Fruit fly (Drosophila melanogaster) whole organism, embryonic: ENCODE results near the gene aru.

ENCODE experiments used
- Atf6 ChIP-seq: fragments of 200-800 bp; sonication (Bioruptor generic); IDR thresholded peaks from 2 replicates; pipeline ENCODE4 v1.3.6; 2022; ENCODE audit warnings: missing biosample characterization, missing genetic modification characterization
- C15 ChIP-seq: fragments of 200-800 bp; sonication (Bioruptor generic); IDR thresholded peaks from 3 replicates; pipeline ENCODE4 v1.3.6; 2022; ENCODE audit warnings: missing biosample characterization, missing genetic modification characterization
- CG10321 ChIP-seq: fragments of 200-800 bp; sonication (Bioruptor generic); IDR thresholded peaks from 2 replicates; pipeline ENCODE4 v1.3.6; 2022; ENCODE audit warnings: missing biosample characterization, missing genetic modification characterization
- CG10431 ChIP-seq: fragments of 200-800 bp; sonication (Bioruptor generic); optimal IDR thresholded peaks from 3 replicates; lab custom pipeline; 2018; ENCODE audit warnings: missing biosample characterization, mild to moderate bottlenecking, missing genetic modification characterization
- CG11085 ChIP-seq: fragments of 200-800 bp; sonication (Bioruptor generic); IDR thresholded peaks from 2 replicates; pipeline ENCODE4 v1.3.6; 2022; ENCODE audit warnings: missing biosample characterization, missing genetic modification characterization
- CG11560 ChIP-seq: fragments of 200-800 bp; sonication (Bioruptor generic); IDR thresholded peaks from 3 replicates; pipeline ENCODE4 v1.3.6; 2022; ENCODE audit warnings: missing biosample characterization, missing genetic modification characterization
- CG12659 ChIP-seq: fragments of 200-800 bp; sonication (Bioruptor generic); optimal IDR thresholded peaks from 3 replicates; lab custom pipeline; 2017; ENCODE audit warnings: mild to moderate bottlenecking, missing biosample characterization, missing genetic modification reagents, missing genetic modification characterization
- CG14014 ChIP-seq: fragments of 200-800 bp; sonication (Bioruptor generic); IDR thresholded peaks from 2 replicates; pipeline ENCODE4 v1.3.6; 2022; ENCODE audit warnings: missing biosample characterization, missing genetic modification characterization
- CG15269 ChIP-seq: fragments of 200-800 bp; sonication (Bioruptor generic); optimal IDR thresholded peaks from 2 replicates; lab custom pipeline; 2018; ENCODE audit warnings: missing biosample characterization, mild to moderate bottlenecking, missing genetic modification characterization, moderate library complexity
- CG15514 ChIP-seq: fragments of 200-800 bp; sonication (Bioruptor generic); optimal IDR thresholded peaks from 3 replicates; lab custom pipeline; 2017; ENCODE audit warnings: missing biosample characterization, missing genetic modification characterization, mild to moderate bottlenecking, moderate library complexity, missing genetic modification reagents
- CG1647 ChIP-seq: fragments of 200-800 bp; sonication (Bioruptor generic); optimal IDR thresholded peaks from 3 replicates; lab custom pipeline; 2016; ENCODE audit warnings: missing biosample characterization, missing genetic modification characterization
- CG16815 ChIP-seq: fragments of 200-800 bp; sonication (Bioruptor generic); optimal IDR thresholded peaks from 3 replicates; lab custom pipeline; 2017; ENCODE audit warnings: missing biosample characterization, mild to moderate bottlenecking, missing genetic modification characterization
- CG16863 ChIP-seq: fragments of 200-800 bp; sonication (Bioruptor generic); optimal IDR thresholded peaks from 3 replicates; lab custom pipeline; 2016; ENCODE audit warnings: missing biosample characterization, missing genetic modification characterization
- CG2202 ChIP-seq: fragments of 200-800 bp; sonication (Bioruptor generic); optimal IDR thresholded peaks from 2 replicates; lab custom pipeline; 2018; ENCODE audit warnings: missing biosample characterization, mild to moderate bottlenecking, missing genetic modification characterization
- CG2678 ChIP-seq: fragments of 200-800 bp; sonication (Bioruptor generic); optimal IDR thresholded peaks from 3 replicates; lab custom pipeline; 2019; ENCODE audit warnings: missing biosample characterization, mild to moderate bottlenecking, missing genetic modification characterization, moderate library complexity
- CG34376 ChIP-seq: fragments of 200-800 bp; sonication (Bioruptor generic); optimal IDR thresholded peaks from 2 replicates; lab custom pipeline; 2018; ENCODE audit warnings: missing biosample characterization, mild to moderate bottlenecking, missing genetic modification characterization
- CG4730 ChIP-seq: fragments of 200-800 bp; sonication (Bioruptor generic); IDR thresholded peaks from 2 replicates; pipeline ENCODE4 v1.3.6; 2022; ENCODE audit warnings: missing biosample characterization, missing genetic modification characterization
- CG4854 ChIP-seq: fragments of 200-800 bp; sonication (Bioruptor generic); optimal IDR thresholded peaks from 2 replicates; lab custom pipeline; 2016; ENCODE audit warnings: missing biosample characterization, missing genetic modification characterization, inconsistent platforms
- CG6689 ChIP-seq: fragments of 200-800 bp; sonication (Bioruptor generic); IDR thresholded peaks from 2 replicates; pipeline ENCODE4 v1.3.6; 2022; ENCODE audit warnings: missing biosample characterization, missing genetic modification characterization
- CkIIα-i1 ChIP-seq: fragments of 200-800 bp; sonication (Bioruptor generic); IDR thresholded peaks from 2 replicates; pipeline ENCODE4 v1.3.6; 2022; ENCODE audit warnings: missing biosample characterization, missing genetic modification characterization
- D19A ChIP-seq: fragments of 200-800 bp; optimal IDR thresholded peaks from 3 replicates; lab custom pipeline; 2019; ENCODE audit warnings: missing biosample characterization, mild to moderate bottlenecking, missing genetic modification characterization, moderate library complexity
- Dip2 ChIP-seq: fragments of 200-800 bp; sonication (Bioruptor generic); IDR thresholded peaks from 2 replicates; pipeline ENCODE4 v1.3.6; 2022; ENCODE audit warnings: missing biosample characterization, missing genetic modification characterization
- Elba2 ChIP-seq: fragments of 200-800 bp; sonication (Bioruptor generic); optimal IDR thresholded peaks from 3 replicates; lab custom pipeline; 2016; ENCODE audit warnings: missing biosample characterization, missing genetic modification characterization
- H15 ChIP-seq: fragments of 200-800 bp; sonication (Bioruptor generic); IDR thresholded peaks from 3 replicates; pipeline ENCODE4 v1.3.6; 2022; ENCODE audit warnings: missing biosample characterization, missing genetic modification characterization
- Hand ChIP-seq: fragments of 200-800 bp; sonication (Bioruptor generic); optimal IDR thresholded peaks from 2 replicates; lab custom pipeline; 2017; ENCODE audit warnings: mild to moderate bottlenecking, missing biosample characterization, missing genetic modification reagents, missing genetic modification characterization
- Hmx ChIP-seq: fragments of 200-800 bp; sonication (Bioruptor generic); optimal IDR thresholded peaks from 2 replicates; lab custom pipeline; 2016; ENCODE audit warnings: missing biosample characterization, missing genetic modification characterization
- Lim3 ChIP-seq: fragments of 200-800 bp; sonication (Bioruptor generic); IDR thresholded peaks from 2 replicates; pipeline ENCODE4 v1.3.6; 2022; ENCODE audit warnings: missing biosample characterization, missing genetic modification characterization
- Myb ChIP-seq: fragments of 200-800 bp; sonication (Bioruptor generic); optimal IDR thresholded peaks from 2 replicates; lab custom pipeline; 2016; ENCODE audit warnings: missing biosample characterization, missing genetic modification characterization
- NfI ChIP-seq: fragments of 200-800 bp; sonication (Bioruptor generic); optimal IDR thresholded peaks from 3 replicates; lab custom pipeline; 2018; ENCODE audit warnings: missing biosample characterization, mild to moderate bottlenecking, missing genetic modification characterization, moderate library complexity
- Oaz ChIP-seq: fragments of 200-800 bp; sonication (Bioruptor generic); IDR thresholded peaks from 2 replicates; pipeline ENCODE4 v1.3.6; 2022; ENCODE audit warnings: missing biosample characterization, missing genetic modification characterization
- Ravus ChIP-seq: fragments of 200-800 bp; sonication (Bioruptor generic); IDR thresholded peaks from 2 replicates; pipeline ENCODE4 v1.3.6; 2022; ENCODE audit warnings: missing biosample characterization, missing genetic modification characterization
- Six4 ChIP-seq: fragments of 200-800 bp; sonication (Bioruptor generic); optimal IDR thresholded peaks from 2 replicates; lab custom pipeline; 2016; ENCODE audit warnings: missing biosample characterization, missing genetic modification characterization
- Xrp1 ChIP-seq: fragments of 200-800 bp; sonication (Bioruptor generic); IDR thresholded peaks from 2 replicates; pipeline ENCODE4 v1.3.6; 2022; ENCODE audit warnings: missing biosample characterization, missing genetic modification characterization
- YL-1 ChIP-seq: fragments of 200-800 bp; sonication (Bioruptor generic); optimal IDR thresholded peaks from 3 replicates; lab custom pipeline; 2017; ENCODE audit warnings: missing biosample characterization, mild to moderate bottlenecking, missing genetic modification characterization
- dpn ChIP-seq, 2 experiments: fragments of 200-800 bp; sonication (Bioruptor generic); optimal IDR thresholded peaks; 3 replicates each; lab custom pipeline; 2016; ENCODE audit warnings: missing biosample characterization in 2 of 2, missing genetic modification characterization in 2 of 2
- gce ChIP-seq: fragments of 200-800 bp; sonication (Bioruptor generic); IDR thresholded peaks from 3 replicates; pipeline ENCODE4 v1.3.6; 2022; ENCODE audit warnings: missing biosample characterization, missing genetic modification characterization
- gcm2 ChIP-seq: fragments of 200-800 bp; sonication (Bioruptor generic); optimal IDR thresholded peaks from 2 replicates; lab custom pipeline; 2016; ENCODE audit warnings: missing biosample characterization, missing genetic modification characterization
- hth ChIP-seq: fragments of >200 bp; optimal IDR thresholded peaks from 2 replicates; lab custom pipeline; 2017; ENCODE audit warnings: inconsistent platforms
- inv ChIP-seq: fragments of 200-800 bp; sonication (Bioruptor generic); IDR thresholded peaks from 2 replicates; pipeline ENCODE4 v1.3.6; 2022; ENCODE audit warnings: missing biosample characterization, missing genetic modification characterization; ENCODE audit not compliant: partially characterized antibody
- mirr ChIP-seq: fragments of 200-800 bp; sonication (Bioruptor generic); optimal IDR thresholded peaks from 3 replicates; lab custom pipeline; 2018; ENCODE audit warnings: missing biosample characterization, mild to moderate bottlenecking, missing genetic modification characterization
- nom ChIP-seq: fragments of 200-800 bp; sonication (Bioruptor generic); optimal IDR thresholded peaks from 2 replicates; lab custom pipeline; 2017; ENCODE audit warnings: missing biosample characterization, missing genetic modification characterization, mild to moderate bottlenecking, moderate library complexity, missing genetic modification reagents
- odd ChIP-seq: fragments of 200-800 bp; sonication (Bioruptor generic); optimal IDR thresholded peaks from 2 replicates; lab custom pipeline; 2017; ENCODE audit warnings: missing biosample characterization, mild to moderate bottlenecking, missing genetic modification characterization
- p53 ChIP-seq: fragments of 200-800 bp; sonication (Bioruptor generic); optimal IDR thresholded peaks from 2 replicates; lab custom pipeline; 2016; ENCODE audit warnings: missing biosample characterization, missing genetic modification characterization
- pb ChIP-seq: fragments of 200-800 bp; sonication (Bioruptor generic); optimal IDR thresholded peaks from 3 replicates; lab custom pipeline; 2016; ENCODE audit warnings: missing biosample characterization, missing genetic modification characterization
- phol ChIP-seq: fragments of 200-800 bp; sonication (Bioruptor generic); optimal IDR thresholded peaks from 3 replicates; lab custom pipeline; 2018; ENCODE audit warnings: missing biosample characterization, mild to moderate bottlenecking, missing genetic modification characterization, moderate library complexity
- seq ChIP-seq: fragments of 200-800 bp; sonication (Bioruptor generic); IDR thresholded peaks from 2 replicates; pipeline ENCODE4 v1.3.6; 2022; ENCODE audit warnings: missing biosample characterization, missing genetic modification characterization
- ssp ChIP-seq: fragments of 200-800 bp; sonication (Bioruptor generic); IDR thresholded peaks from 2 replicates; pipeline ENCODE4 v1.3.6; 2022; ENCODE audit warnings: missing biosample characterization, missing genetic modification characterization
- trem ChIP-seq: fragments of 200-800 bp; optimal IDR thresholded peaks from 3 replicates; lab custom pipeline; 2019; ENCODE audit warnings: missing biosample characterization, mild to moderate bottlenecking, missing genetic modification characterization, moderate library complexity
- tup ChIP-seq: fragments of 200-800 bp; sonication (Bioruptor generic); optimal IDR thresholded peaks from 2 replicates; lab custom pipeline; 2016; ENCODE audit warnings: missing biosample characterization, mild to moderate bottlenecking, missing genetic modification characterization, moderate library complexity
- vvl ChIP-seq: fragments of 200-800 bp; sonication (Bioruptor generic); IDR thresholded peaks from 2 replicates; pipeline ENCODE4 v1.3.6; 2022; ENCODE audit warnings: missing biosample characterization, missing genetic modification characterization
- zen ChIP-seq: fragments of 200-800 bp; sonication (Bioruptor generic); optimal IDR thresholded peaks from 3 replicates; lab custom pipeline; 2018; ENCODE audit warnings: missing biosample characterization, mild to moderate bottlenecking, missing genetic modification characterization, moderate library complexity

Gene aru

DNA sequence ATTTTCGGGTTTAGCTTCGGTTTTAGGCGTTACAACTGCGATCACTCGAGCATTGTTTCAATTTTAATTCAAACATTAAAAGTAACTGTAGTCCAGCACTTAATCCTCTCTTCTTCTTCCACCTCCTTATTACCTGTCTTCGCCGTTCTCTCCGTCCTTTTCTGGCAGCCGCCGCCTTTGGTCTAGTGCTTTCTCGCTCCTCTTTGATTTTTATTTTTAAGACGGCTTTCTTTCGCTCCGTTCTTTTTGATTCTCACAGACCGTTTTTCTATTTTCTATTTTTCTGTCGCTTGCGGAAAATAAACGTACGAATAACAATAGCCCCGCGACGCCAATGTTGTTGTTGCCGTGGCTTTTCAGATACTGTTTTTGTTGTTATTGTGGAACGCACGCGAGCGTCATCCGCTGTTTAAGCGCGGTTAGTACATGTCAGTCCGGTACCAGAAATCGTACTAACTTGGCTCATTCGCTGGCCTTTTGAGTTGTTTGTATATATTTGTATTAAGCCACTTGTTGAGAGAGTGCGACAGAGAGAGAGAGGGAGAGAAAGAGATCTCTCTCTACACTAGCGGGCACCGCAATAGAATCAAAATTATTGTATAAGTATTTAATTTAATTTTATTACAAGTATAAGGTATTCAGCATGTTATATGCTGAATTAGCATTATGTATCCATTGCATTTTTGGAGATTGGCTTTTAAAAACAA, at the start of gene aru (continued):
- TF ChIP-seq CkIIα-i1 (GFP tag; lab: Robert Waterston, UW) (no peak), CG1647 (no peak), CG11085 (GFP tag; lab: Robert Waterston, UW) (no peak), trem (peak; percentile 12), vvl (GFP tag; lab: Robert Waterston, UW) (peak; percentile 70; the same call in 1 of the 2 replicates), CG16815 (no peak), odd (GFP tag; lab: Kevin White, UChicago) (no peak), zen (tag; lab: Kevin White, UChicago) (no peak), gce (GFP tag; lab: Robert Waterston, UW) (no peak), phol (tag; lab: Kevin White, UChicago) (peak; percentile 26), CG10321 (no peak), Atf6 (GFP tag; lab: Robert Waterston, UW) (peak; percentile 75), CG11560 (tag; lab: Robert Waterston, UW) (no peak), hth (no peak), Elba2 (GFP tag; lab: Kevin White, UChicago) (no peak), CG6689 (no peak), pb (no peak), CG12659 (peak; percentile 47), ssp (GFP tag; lab: Robert Waterston, UW) (no peak), CG15269 (tag; lab: Kevin White, UChicago) (peak; percentile 43), gcm2 (GFP tag; lab: Kevin White, UChicago) (no peak), dpn (GFP tag; optimal IDR thresholded peaks at IDR 0.05; lab: Kevin White, UChicago) (no peak), tup (no peak), H15 (GFP tag; lab: Robert Waterston, UW) (no peak), p53 (GFP tag; lab: Kevin White, UChicago) (no peak), CG15514 (GFP tag; lab: Kevin White, UChicago) (peak; percentile 21), Hand (GFP tag; lab: Kevin White, UChicago) (peak; percentile 9), C15 (GFP tag; lab: Robert Waterston, UW) (no peak), CG10431 (no peak), CG2202 (tag; lab: Kevin White, UChicago) (peak; percentile 17), NfI (no peak), Lim3 (GFP tag; lab: Robert Waterston, UW) (no peak), CG16863 (no peak), Hmx (GFP tag; lab: Kevin White, UChicago) (no peak), CG4730 (GFP tag; lab: Robert Waterston, UW) (no peak), CG2678 (tag; lab: Kevin White, UChicago) (peak; percentile 48), CG14014 (peak; percentile 16; the same call in 1 of the 2 replicates), CG34376 (GFP tag; lab: Kevin White, UChicago) (peak; percentile 37), Ravus (GFP tag; lab: Robert Waterston, UW) (no peak), inv (no peak), mirr (GFP tag; lab: Kevin White, UChicago) (no peak), Dip2 (no peak), D19A (peak; percentile 29), CG4854 (no peak), YL-1 (GFP tag; lab: Kevin White, UChicago) (peak; percentile 27), Xrp1 (GFP tag; lab: Robert Waterston, UW) (peak; percentile 30; the same call in 1 of the 2 replicates), Six4 (GFP tag; lab: Kevin White, UChicago) (no peak), Myb (no peak), nom (GFP tag; lab: Kevin White, UChicago) (peak; percentile 64), Oaz (GFP tag; lab: Robert Waterston, UW) (no peak), seq (0 out of 2 replicates have a peak, but pooled peaks have one; percentile 15)
